Worm (Caenorhabditis elegans) whole organism, late embryonic: ENCODE results near the gene F36A4.4.

Experiments
- C08G9.2 ChIP-seq: sonication (generic microtip); optimal IDR thresholded peaks from 2 replicates; lab custom pipeline; 2016; ENCODE audit warnings: mild to moderate bottlenecking, missing genetic modification characterization, moderate library complexity, missing compliant biosample characterization
- F13H6.1 ChIP-seq: sonication (generic microtip); optimal IDR thresholded peaks from 2 replicates; lab custom pipeline; 2016; ENCODE audit warnings: missing genetic modification characterization, missing compliant biosample characterization
- Y22D7AL.16 ChIP-seq: sonication (generic microtip); optimal IDR thresholded peaks from 2 replicates; lab custom pipeline; 2016; ENCODE audit warnings: missing genetic modification characterization, missing compliant biosample characterization
- ama-1 ChIP-seq: fragments of 150-350 bp; optimal IDR thresholded peaks from 2 replicates; lab custom pipeline; 2014
- ceh-18 ChIP-seq: sonication (generic microtip); optimal IDR thresholded peaks from 2 replicates; lab custom pipeline; 2016; ENCODE audit warnings: missing genetic modification characterization, missing compliant biosample characterization
- ceh-30 ChIP-seq: fragments of 150-350 bp; optimal IDR thresholded peaks from 2 replicates; lab custom pipeline; 2014; ENCODE audit warnings: missing biosample characterization, missing genetic modification characterization
- ceh-31 ChIP-seq: sonication (generic microtip); optimal IDR thresholded peaks from 2 replicates; lab custom pipeline; 2016; ENCODE audit warnings: missing genetic modification characterization, missing compliant biosample characterization
- ceh-45 ChIP-seq: fragments of 200-800 bp; sonication (Bioruptor generic); IDR thresholded peaks from 2 replicates; pipeline ENCODE4 v1.3.6; 2022; ENCODE audit warnings: missing genetic modification reagents, missing genetic modification characterization, missing compliant biosample characterization
- ceh-48 ChIP-seq: sonication (generic microtip); optimal IDR thresholded peaks from 2 replicates; lab custom pipeline; 2016; ENCODE audit warnings: missing genetic modification characterization, inconsistent platforms, missing compliant biosample characterization
- ceh-6 ChIP-seq: fragments of 200-800 bp; sonication (Bioruptor generic); optimal IDR thresholded peaks from 2 replicates; lab custom pipeline; 2018; ENCODE audit warnings: mild to moderate bottlenecking, missing genetic modification characterization, missing compliant biosample characterization
- elt-4 ChIP-seq: sonication (generic microtip); optimal IDR thresholded peaks from 2 replicates; lab custom pipeline; 2016; ENCODE audit warnings: missing genetic modification characterization, missing compliant biosample characterization
- eyg-1 ChIP-seq: sonication (generic microtip); optimal IDR thresholded peaks from 2 replicates; lab custom pipeline; 2016; ENCODE audit warnings: missing genotype, missing genetic modification characterization, missing compliant biosample characterization
- fax-1 ChIP-seq: sonication (generic microtip); optimal IDR thresholded peaks from 2 replicates; lab custom pipeline; 2016; ENCODE audit warnings: missing genotype, missing genetic modification characterization, missing compliant biosample characterization
- fkh-6 ChIP-seq: sonication (generic microtip); optimal IDR thresholded peaks from 2 replicates; lab custom pipeline; 2016; ENCODE audit warnings: missing genetic modification characterization, missing compliant biosample characterization
- hlh-30 ChIP-seq: sonication (generic microtip); optimal IDR thresholded peaks from 2 replicates; lab custom pipeline; 2017; ENCODE audit warnings: antibody characterized with exemption, missing genetic modification characterization, missing compliant biosample characterization; ENCODE audit not compliant: insufficient read depth
- hlh-6 ChIP-seq: sonication (generic microtip); optimal IDR thresholded peaks from 2 replicates; lab custom pipeline; 2016; ENCODE audit warnings: missing genotype, missing genetic modification characterization, missing compliant biosample characterization
- hlh-8 ChIP-seq: sonication (generic microtip); optimal IDR thresholded peaks from 2 replicates; lab custom pipeline; 2016; ENCODE audit warnings: missing genotype, missing genetic modification characterization, missing compliant biosample characterization
- lim-6 ChIP-seq: sonication (generic microtip); optimal IDR thresholded peaks from 2 replicates; lab custom pipeline; 2016; ENCODE audit warnings: missing genetic modification characterization, missing compliant biosample characterization
- lin-11 ChIP-seq: fragments of 200-800 bp; sonication (Bioruptor generic); optimal IDR thresholded peaks from 2 replicates; lab custom pipeline; 2018; ENCODE audit warnings: mild to moderate bottlenecking, missing genetic modification characterization, missing compliant biosample characterization
- madf-2 ChIP-seq: sonication (generic microtip); optimal IDR thresholded peaks from 2 replicates; lab custom pipeline; 2017; ENCODE audit warnings: missing genetic modification characterization, missing compliant biosample characterization
- mec-3 ChIP-seq: sonication (generic microtip); optimal IDR thresholded peaks from 2 replicates; lab custom pipeline; 2016; ENCODE audit warnings: borderline replicate concordance, missing genetic modification characterization, missing compliant biosample characterization
- nfya-1 ChIP-seq: sonication (generic microtip); optimal IDR thresholded peaks from 2 replicates; lab custom pipeline; 2017; ENCODE audit warnings: missing genetic modification characterization, mild to moderate bottlenecking, missing compliant biosample characterization, antibody characterized with exemption, moderate library complexity
- odd-2 ChIP-seq: sonication (generic microtip); optimal IDR thresholded peaks from 2 replicates; lab custom pipeline; 2017; ENCODE audit warnings: antibody characterized with exemption, mild to moderate bottlenecking, missing genetic modification characterization, missing compliant biosample characterization
- pag-3 ChIP-seq: sonication (generic microtip); optimal IDR thresholded peaks from 2 replicates; lab custom pipeline; 2016; ENCODE audit warnings: missing compliant biosample characterization, missing genetic modification characterization, borderline replicate concordance
- pat-9 ChIP-seq: fragments of 200-800 bp; sonication (Bioruptor generic); optimal IDR thresholded peaks from 2 replicates; lab custom pipeline; 2018; ENCODE audit warnings: mild to moderate bottlenecking, missing genetic modification characterization, moderate library complexity, missing compliant biosample characterization
- pax-1 ChIP-seq: fragments of 150-350 bp; optimal IDR thresholded peaks from 2 replicates; lab custom pipeline; 2014; ENCODE audit warnings: missing biosample characterization, missing genetic modification characterization
- pha-2 ChIP-seq: sonication (generic microtip); optimal IDR thresholded peaks from 2 replicates; lab custom pipeline; 2017; ENCODE audit warnings: mild to moderate bottlenecking, missing genetic modification characterization, missing compliant biosample characterization
- sdc-2 ChIP-seq: sonication (generic microtip); optimal IDR thresholded peaks from 2 replicates; lab custom pipeline; 2016; ENCODE audit warnings: missing genotype, missing genetic modification characterization, missing compliant biosample characterization
- sox-2 ChIP-seq: fragments of 200-800 bp; sonication (Bioruptor generic); IDR thresholded peaks from 2 replicates; pipeline ENCODE4 v1.3.6; 2022; ENCODE audit warnings: missing genetic modification reagents, missing genetic modification characterization, missing compliant biosample characterization
- sox-4 ChIP-seq: sonication (generic microtip); optimal IDR thresholded peaks from 2 replicates; lab custom pipeline; 2017; ENCODE audit warnings: mild to moderate bottlenecking, missing genetic modification characterization, inconsistent platforms, missing compliant biosample characterization
- unc-42 ChIP-seq: sonication (generic microtip); optimal IDR thresholded peaks from 2 replicates; lab custom pipeline; 2016; ENCODE audit warnings: missing genotype, missing genetic modification characterization, missing compliant biosample characterization
- unc-86 ChIP-seq: sonication (generic microtip); optimal IDR thresholded peaks from 2 replicates; lab custom pipeline; 2016; ENCODE audit warnings: missing genetic modification characterization, missing compliant biosample characterization
- ztf-16 ChIP-seq: sonication (generic microtip); optimal IDR thresholded peaks from 2 replicates; lab custom pipeline; 2017; ENCODE audit warnings: missing genetic modification characterization, missing compliant biosample characterization

The F36A4.4 gene

ce11 chrIV:4247334-4247733, 20.1 kb upstream of the F36A4.4 start:
- TF ChIP-seq sox-4 (tag; lab: Kevin White, UChicago) (no peak), unc-86 (no peak), ceh-45 (GFP tag; lab: Robert Waterston, UW) (no peak), unc-42 (tag; lab: Kevin White, UChicago) (peak; percentile 22)

- no peak for TF ChIP-seq hlh-6 (tag; lab: Kevin White, UChicago)
- TF ChIP-seq pha-2 (tag; lab: Kevin White, UChicago) = peak; percentile 43
Observed at ce11 chrIV:4247770-4248169, 19.6 kb upstream of the F36A4.4 start, which contains the start of gene ama-1. Gene ama-1 (plus strand): TSS chrIV:4248070.

- no peak for TF ChIP-seq eyg-1 (tag; lab: Kevin White, UChicago)
- TF ChIP-seq lin-11 (tag; lab: Kevin White, UChicago) = no peak
- TF ChIP-seq elt-4 (tag; lab: Kevin White, UChicago) = no peak
- no peak for TF ChIP-seq ztf-16 (tag; lab: Kevin White, UChicago)
- no peak for TF ChIP-seq nfya-1 (tag; lab: Kevin White, UChicago)
- TF ChIP-seq ceh-30 (tag; lab: Kevin White, UChicago) = no peak
- no peak for TF ChIP-seq sox-2 (GFP tag; lab: Robert Waterston, UW)
- no peak for TF ChIP-seq pat-9 (tag; lab: Kevin White, UChicago)
- no peak for TF ChIP-seq ceh-45 (GFP tag; lab: Robert Waterston, UW)
- no peak for TF ChIP-seq ceh-48 (tag; lab: Kevin White, UChicago)
- no peak for TF ChIP-seq Y22D7AL.16 (tag; lab: Kevin White, UChicago)
- no peak for TF ChIP-seq madf-2 (tag; lab: Kevin White, UChicago)
- TF ChIP-seq pax-1 (tag; lab: Kevin White, UChicago) = no peak
- no peak for TF ChIP-seq hlh-30 (tag; lab: Kevin White, UChicago)
- TF ChIP-seq ceh-31 = no peak
- no peak for TF ChIP-seq ceh-6
- no peak for TF ChIP-seq lim-6 (tag; lab: Kevin White, UChicago)
Observed at ce11 chrIV:4254989-4255582, 12.3 kb upstream of the F36A4.4 start.

ce11 chrIV:4259433-4259832, 8.0 kb upstream of the F36A4.4 start:
- TF ChIP-seq ceh-31 (no peak), pag-3 (no peak), fax-1 (tag; lab: Kevin White, UChicago) (no peak), unc-42 (tag; lab: Kevin White, UChicago) (no peak), ztf-16 (tag; lab: Kevin White, UChicago) (no peak), ceh-18 (tag; lab: Kevin White, UChicago) (no peak), hlh-8 (tag; lab: Kevin White, UChicago) (no peak), Y22D7AL.16 (tag; lab: Kevin White, UChicago) (no peak), hlh-6 (tag; lab: Kevin White, UChicago) (no peak), eyg-1 (tag; lab: Kevin White, UChicago) (no peak), fkh-6 (no peak), C08G9.2 (no peak), nfya-1 (tag; lab: Kevin White, UChicago) (no peak), sdc-2 (tag; lab: Kevin White, UChicago) (no peak), mec-3 (tag; lab: Kevin White, UChicago) (no peak), madf-2 (tag; lab: Kevin White, UChicago) (no peak), ama-1 (lab: Kevin White, UChicago) (no peak), ceh-48 (tag; lab: Kevin White, UChicago) (no peak), ceh-30 (tag; lab: Kevin White, UChicago) (no peak)

- no peak for TF ChIP-seq F13H6.1 (tag; lab: Kevin White, UChicago)
- TF ChIP-seq odd-2 (tag; lab: Kevin White, UChicago) = no peak
- TF ChIP-seq nfya-1 (tag; lab: Kevin White, UChicago) = no peak
Observed at ce11 chrIV:4262993-4263392, 4.4 kb upstream of the F36A4.4 start, which contains the start of gene col-33. Gene col-33 (plus strand): TSS chrIV:4263293.
